Worm (Caenorhabditis elegans) whole organism, late embryonic: ENCODE data around the gene osm-12.

Experiments
- ama-1 ChIP-seq: fragments of 150-350 bp; optimal IDR thresholded peaks from 2 replicates; lab custom pipeline; 2014
- che-1 ChIP-seq: sonication (generic microtip); optimal IDR thresholded peaks from 2 replicates; lab custom pipeline; 2016; ENCODE audit warnings: mild to moderate bottlenecking, missing genetic modification characterization, missing compliant biosample characterization
- dve-1 ChIP-seq: sonication (generic microtip); optimal IDR thresholded peaks from 2 replicates; lab custom pipeline; 2017; ENCODE audit warnings: antibody characterized with exemption, mild to moderate bottlenecking, missing genetic modification characterization, missing compliant biosample characterization
- hlh-13 ChIP-seq: fragments of 200-800 bp; sonication (Bioruptor generic); optimal IDR thresholded peaks from 2 replicates; lab custom pipeline; 2018; ENCODE audit warnings: mild to moderate bottlenecking, missing genetic modification characterization, missing compliant biosample characterization
- hlh-30 ChIP-seq: sonication (generic microtip); optimal IDR thresholded peaks from 2 replicates; lab custom pipeline; 2017; ENCODE audit warnings: antibody characterized with exemption, missing genetic modification characterization, missing compliant biosample characterization; ENCODE audit not compliant: insufficient read depth
- lin-11 ChIP-seq: fragments of 200-800 bp; sonication (Bioruptor generic); optimal IDR thresholded peaks from 2 replicates; lab custom pipeline; 2018; ENCODE audit warnings: mild to moderate bottlenecking, missing genetic modification characterization, missing compliant biosample characterization
- mec-3 ChIP-seq: sonication (generic microtip); optimal IDR thresholded peaks from 2 replicates; lab custom pipeline; 2016; ENCODE audit warnings: borderline replicate concordance, missing genetic modification characterization, missing compliant biosample characterization
- npax-4 ChIP-seq: sonication (generic microtip); optimal IDR thresholded peaks from 2 replicates; lab custom pipeline; 2016; ENCODE audit warnings: missing genetic modification characterization, missing compliant biosample characterization
- pag-3 ChIP-seq: sonication (generic microtip); optimal IDR thresholded peaks from 2 replicates; lab custom pipeline; 2016; ENCODE audit warnings: missing compliant biosample characterization, missing genetic modification characterization, borderline replicate concordance
- pha-4 ChIP-seq: fragments of 150-350 bp; optimal IDR thresholded peaks from 2 replicates; lab custom pipeline; 2018; ENCODE audit warnings: missing biosample characterization, missing genetic modification reagents, missing genetic modification characterization

DNA sequence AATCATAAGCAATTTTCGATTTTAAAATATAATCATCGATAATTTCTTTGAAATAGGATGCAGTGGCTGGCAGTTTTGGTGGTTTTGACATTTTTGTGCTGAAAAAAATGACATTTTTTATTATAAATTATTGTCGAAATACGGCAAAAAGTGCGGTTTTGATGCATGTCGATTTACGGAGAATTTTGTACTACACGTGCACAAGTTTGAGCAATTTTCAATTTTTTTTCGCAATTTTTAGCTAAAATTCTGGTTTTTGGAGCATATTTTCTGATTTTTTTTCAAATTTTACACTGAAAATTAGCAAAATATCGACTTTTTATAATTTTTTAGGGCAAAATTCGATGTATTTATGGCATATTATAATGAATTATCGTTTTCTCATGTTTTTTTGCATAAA lies 13.3 kb upstream of the osm-12 start, which contains the start of gene Y75B8A.13:
- no peak for TF ChIP-seq pag-3 (tag; lab: Kevin White, UChicago)
- no peak for TF ChIP-seq npax-4 (tag; lab: Kevin White, UChicago)
- TF ChIP-seq lin-11 (tag; lab: Kevin White, UChicago), result no peak
- TF ChIP-seq ama-1 (lab: Kevin White, UChicago), result no peak
- no peak for TF ChIP-seq mec-3 (tag; lab: Kevin White, UChicago)
- no peak for TF ChIP-seq hlh-13 (GFP tag; lab: Kevin White, UChicago)
- no peak for TF ChIP-seq pha-4 (tag; lab: Kevin White, UChicago)
- TF ChIP-seq che-1 (tag; lab: Kevin White, UChicago), result no peak
- TF ChIP-seq dve-1 (tag; lab: Kevin White, UChicago), result no peak
- no peak for TF ChIP-seq hlh-30 (tag; lab: Kevin White, UChicago)
